Worm (Caenorhabditis elegans): Measurements from ENCODE around the gene pudl-2.

Gene pudl-2

DNA sequence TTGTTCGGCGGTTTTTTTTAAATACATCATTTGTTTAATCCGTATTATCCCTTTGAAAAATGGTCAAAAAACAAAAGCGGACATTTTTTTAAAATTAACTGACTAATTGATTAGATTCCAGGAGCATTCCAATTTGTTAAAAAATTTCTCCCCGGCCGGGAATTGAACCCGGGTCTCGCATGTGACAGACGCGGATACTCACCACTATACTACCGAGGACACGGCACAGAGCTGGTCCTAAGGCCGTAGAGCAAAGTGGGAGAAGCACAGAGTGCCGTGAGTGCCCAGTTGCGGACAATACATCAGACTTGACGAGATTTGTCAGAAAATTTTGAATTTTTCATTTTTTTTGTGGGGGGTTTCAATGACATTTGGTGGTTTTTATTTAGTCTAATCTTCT, 33.6 kb upstream of the pudl-2 start (continued):
- TF ChIP-seq nfya-1 (tag; optimal IDR thresholded peaks at IDR 0.05; ENCODE audit: borderline replicate concordance, insufficient read depth) (no peak), unc-62 (GFP tag; optimal IDR thresholded peaks at IDR 0.05) (no peak), C06A6.2 (GFP tag; conservative IDR thresholded peaks at IDR 0.05) (no peak), F22D6.2 (tag; optimal IDR thresholded peaks at IDR 0.05) (no peak), T07F8.4 (tag; optimal IDR thresholded peaks at IDR 0.05) (peak; percentile 1), F55B11.4 (tag; optimal IDR thresholded peaks at IDR 0.05; ENCODE audit: borderline replicate concordance, insufficient read depth) (no peak), tbx-9 (tag; optimal IDR thresholded peaks at IDR 0.05; ENCODE audit: borderline replicate concordance) (no peak), hlh-12 (tag; optimal IDR thresholded peaks at IDR 0.05) (no peak), egl-18 (GFP tag; IDR thresholded peaks at IDR 0.05) (no peak), ztf-6 (GFP tag; IDR thresholded peaks at IDR 0.05) (no peak), mel-28 (tag; optimal IDR thresholded peaks at IDR 0.05; ENCODE audit: borderline replicate concordance) (no peak), madf-6 (GFP tag; IDR thresholded peaks at IDR 0.05) (peak; percentile 63), tlf-1 (GFP tag; optimal IDR thresholded peaks at IDR 0.05) (no peak), ztf-18 (tag; optimal IDR thresholded peaks at IDR 0.05) (peak; percentile 69), pbrm-1 (GFP tag; IDR thresholded peaks at IDR 0.05) (0 out of 2 replicates have a peak, but pooled peaks have one; percentile 46), F52B5.7 (tag; optimal IDR thresholded peaks at IDR 0.05) (peak; percentile 17), sptf-2 (GFP tag; optimal IDR thresholded peaks at IDR 0.05) (no peak), F57A8.1 (GFP tag; optimal IDR thresholded peaks at IDR 0.05) (no peak), hrde-1 (tag; optimal IDR thresholded peaks at IDR 0.05; ENCODE audit: borderline replicate concordance) (peak; percentile 27), cebp-1 (GFP tag; IDR thresholded peaks at IDR 0.05) (no peak), cebp-1 (tag; optimal IDR thresholded peaks at IDR 0.05) (peak; percentile 43), attf-3 (GFP tag; conservative IDR thresholded peaks at IDR 0.05) (no peak; the same call in 1 of the 2 replicates), zim-3 (tag; optimal IDR thresholded peaks at IDR 0.05) (no peak), repo-1 (tag; optimal IDR thresholded peaks at IDR 0.05) (no peak), ceh-58 (GFP tag; IDR thresholded peaks at IDR 0.05) (no peak), F10E7.11 (tag; optimal IDR thresholded peaks at IDR 0.05) (no peak), attf-5 (GFP tag; optimal IDR thresholded peaks at IDR 0.05) (peak; percentile 11), fkh-3 (tag; optimal IDR thresholded peaks at IDR 0.05) (no peak), lsl-1 (GFP tag; optimal IDR thresholded peaks at IDR 0.05) (peak; percentile 32), dox-1 (GFP tag; IDR thresholded peaks at IDR 0.05) (peak; percentile 71), nhr-179 (tag; optimal IDR thresholded peaks at IDR 0.05) (no peak), let-526 (GFP tag; IDR thresholded peaks at IDR 0.05) (no peak), hmg-1.2 (GFP tag; IDR thresholded peaks at IDR 0.05) (peak; percentile 67), somi-1 (GFP tag; optimal IDR thresholded peaks at IDR 0.05) (no peak), nfya-2 (GFP tag; IDR thresholded peaks at IDR 0.05) (no peak), ekl-4 (GFP tag; IDR thresholded peaks at IDR 0.05) (no peak), ztf-3 (GFP tag; optimal IDR thresholded peaks at IDR 0.05) (no peak), lin-35 (GFP tag; optimal IDR thresholded peaks at IDR 0.05) (peak in 1 of 3 experiments; percentile 27), ztf-28 (GFP tag; IDR thresholded peaks at IDR 0.05) (0 out of 2 replicates have a peak, but pooled peaks have one; percentile 25), egrh-3 (GFP tag; IDR thresholded peaks at IDR 0.05) (peak; percentile 26; the same call in 1 of the 2 replicates), ets-4 (GFP tag; optimal IDR thresholded peaks at IDR 0.05) (no peak), unc-130 (GFP tag; optimal IDR thresholded peaks at IDR 0.05) (no peak), ccch-3 (GFP tag; optimal IDR thresholded peaks at IDR 0.05) (no peak), rpc-1 (optimal IDR thresholded peaks at IDR 0.05) (peak; percentile 68), rpc-1 (tag; optimal IDR thresholded peaks at IDR 0.05) (peak; percentile 90), lin-54 (GFP tag; optimal IDR thresholded peaks at IDR 0.05) (peak; percentile 29), snpc-1.1 (tag; optimal IDR thresholded peaks at IDR 0.05; ENCODE audit: insufficient read depth) (no peak), mcd-1 (GFP tag; IDR thresholded peaks at IDR 0.05) (peak; percentile 49; the same call in 1 of the 2 replicates), die-1 (tag; optimal IDR thresholded peaks at IDR 0.05) (peak; percentile 71)

Measured in whole organism, young adult.